Worm (Caenorhabditis elegans) whole organism, L1 larva: ENCODE results near the gene ZC239.5.

Experiments
- C34B4.2 ChIP-seq: sonication (generic microtip); optimal IDR thresholded peaks from 2 replicates; lab custom pipeline; 2017; ENCODE audit warnings: mild to moderate bottlenecking, missing genetic modification characterization, missing compliant biosample characterization
- Y116A8C.19 ChIP-seq: sonication (generic microtip); optimal IDR thresholded peaks from 2 replicates; lab custom pipeline; 2016; ENCODE audit warnings: missing compliant biosample characterization, missing genetic modification characterization, borderline replicate concordance
- aha-1 ChIP-seq: fragments of 150-350 bp; optimal IDR thresholded peaks from 2 replicates; lab custom pipeline; 2014; ENCODE audit warnings: missing biosample characterization, missing genetic modification characterization
- aly-2 ChIP-seq: fragments of 150-350 bp; optimal IDR thresholded peaks from 2 replicates; lab custom pipeline; 2014; ENCODE audit warnings: missing biosample characterization, missing genetic modification characterization
- ama-1 ChIP-seq: fragments of 150-350 bp; optimal IDR thresholded peaks from 2 replicates; lab custom pipeline; 2014
- blmp-1 ChIP-seq: fragments of 150-350 bp; optimal IDR thresholded peaks from 2 replicates; lab custom pipeline; 2014; ENCODE audit warnings: missing biosample characterization, missing genetic modification characterization
- ceh-63 ChIP-seq: fragments of 200-800 bp; sonication (Bioruptor generic); optimal IDR thresholded peaks from 2 replicates; lab custom pipeline; 2018; ENCODE audit warnings: mild to moderate bottlenecking, missing genetic modification characterization, missing compliant biosample characterization
- ceh-8 ChIP-seq: fragments of 200-800 bp; sonication (Bioruptor generic); optimal IDR thresholded peaks from 2 replicates; lab custom pipeline; 2018; ENCODE audit warnings: mild to moderate bottlenecking, missing genetic modification characterization, moderate library complexity, missing compliant biosample characterization
- ceh-88 ChIP-seq: fragments of 200-800 bp; sonication (Bioruptor generic); IDR thresholded peaks from 2 replicates; pipeline ENCODE4 v1.3.6; 2022; ENCODE audit warnings: missing genetic modification characterization, missing compliant biosample characterization
- ces-1 ChIP-seq: fragments of 150-350 bp; optimal IDR thresholded peaks from 2 replicates; lab custom pipeline; 2014; ENCODE audit warnings: missing biosample characterization, missing genetic modification reagents, missing genetic modification characterization
- dsc-1 ChIP-seq: sonication (generic microtip); optimal IDR thresholded peaks from 2 replicates; lab custom pipeline; 2016; ENCODE audit warnings: mild to moderate bottlenecking, missing genetic modification characterization, missing compliant biosample characterization
- efl-1 ChIP-seq, 4 experiments: fragments of 150-350 bp; optimal IDR thresholded peaks in 3 of 4; peaks in 1 of 4; 1 replicate in 1 of 4; 2 replicates in 3 of 4; lab custom pipeline; 2014; ENCODE audit warnings: missing biosample characterization in 2 of 4, missing genetic modification characterization in 2 of 4, missing genetic modification reagents in 2 of 4
- elt-3 ChIP-seq, 6 experiments: fragments of 150-350 bp in 1 of 6; sonication (generic microtip); optimal IDR thresholded peaks; 2 replicates each; lab custom pipeline; 2017 to 2018; ENCODE audit warnings: missing biosample characterization in 6 of 6, missing genetic modification characterization in 6 of 6, inconsistent platforms in 1 of 6
- grh-1 ChIP-seq: fragments of 200-800 bp; sonication (Bioruptor generic); IDR thresholded peaks from 2 replicates; pipeline ENCODE4 v1.3.6; 2022; ENCODE audit warnings: missing genetic modification reagents, missing genetic modification characterization, missing compliant biosample characterization
- hlh-17 ChIP-seq: fragments of 200-800 bp; sonication (Bioruptor generic); optimal IDR thresholded peaks from 2 replicates; lab custom pipeline; 2018; ENCODE audit warnings: missing genetic modification characterization, mild to moderate bottlenecking, missing compliant biosample characterization, moderate library complexity, borderline replicate concordance
- hlh-4 ChIP-seq: sonication (generic microtip); optimal IDR thresholded peaks from 2 replicates; lab custom pipeline; 2016; ENCODE audit warnings: mild to moderate bottlenecking, missing genetic modification characterization, missing compliant biosample characterization
- hpl-2 ChIP-seq: fragments of 150-350 bp; optimal IDR thresholded peaks from 2 replicates; lab custom pipeline; 2014; ENCODE audit warnings: missing biosample characterization, missing genetic modification reagents, missing genetic modification characterization
- irx-1 ChIP-seq: sonication (generic microtip); optimal IDR thresholded peaks from 2 replicates; lab custom pipeline; 2016; ENCODE audit warnings: missing genetic modification characterization, missing compliant biosample characterization
- lin-13 ChIP-seq: fragments of 150-350 bp; optimal IDR thresholded peaks from 2 replicates; lab custom pipeline; 2014; ENCODE audit warnings: missing biosample characterization, missing genetic modification reagents, missing genetic modification characterization
- lin-15B ChIP-seq: fragments of 150-350 bp; sonication (generic microtip); optimal IDR thresholded peaks from 3 replicates; lab custom pipeline; 2014; ENCODE audit warnings: missing biosample characterization, missing genetic modification characterization
- lir-3 ChIP-seq: sonication (generic microtip); optimal IDR thresholded peaks from 2 replicates; lab custom pipeline; 2016; ENCODE audit warnings: mild to moderate bottlenecking, missing genetic modification characterization, moderate library complexity, missing compliant biosample characterization; ENCODE audit not compliant: poor library complexity
- lsy-2 ChIP-seq, 2 experiments: fragments of 150-350 bp; optimal IDR thresholded peaks; 2 replicates each; lab custom pipeline; 2014; ENCODE audit warnings: missing biosample characterization in 2 of 2, missing genetic modification characterization in 2 of 2
- mdl-1 ChIP-seq, 2 experiments: fragments of 150-350 bp; optimal IDR thresholded peaks; 2 replicates each; lab custom pipeline; 2014 to 2017; ENCODE audit warnings: missing biosample characterization in 2 of 2, missing genetic modification characterization in 2 of 2, inconsistent platforms in 1 of 2
- mep-1 ChIP-seq: fragments of 150-350 bp; optimal IDR thresholded peaks from 2 replicates; lab custom pipeline; 2014; ENCODE audit warnings: missing biosample characterization, missing genetic modification characterization
- nhr-11 ChIP-seq: fragments of 150-350 bp; optimal IDR thresholded peaks from 2 replicates; lab custom pipeline; 2014; ENCODE audit warnings: missing biosample characterization, missing genetic modification characterization
- nhr-12 ChIP-seq: sonication (generic microtip); optimal IDR thresholded peaks from 2 replicates; lab custom pipeline; 2017; ENCODE audit warnings: missing biosample characterization, missing genetic modification characterization
- nhr-20 ChIP-seq: sonication (generic microtip); optimal IDR thresholded peaks from 2 replicates; lab custom pipeline; 2016; ENCODE audit warnings: mild to moderate bottlenecking, missing genetic modification characterization, missing compliant biosample characterization
- nhr-71 ChIP-seq: sonication (generic microtip); optimal IDR thresholded peaks from 2 replicates; lab custom pipeline; 2016; ENCODE audit warnings: mild to moderate bottlenecking, missing genetic modification characterization, moderate library complexity, missing compliant biosample characterization
- nhr-76 ChIP-seq: sonication (generic microtip); optimal IDR thresholded peaks from 2 replicates; lab custom pipeline; 2017; ENCODE audit warnings: missing biosample characterization, missing genetic modification characterization
- nhr-90 ChIP-seq: sonication (generic microtip); optimal IDR thresholded peaks from 2 replicates; lab custom pipeline; 2016; ENCODE audit warnings: mild to moderate bottlenecking, missing genetic modification characterization, missing compliant biosample characterization; ENCODE audit not compliant: poor library complexity
- pag-3 ChIP-seq: sonication (generic microtip); optimal IDR thresholded peaks from 2 replicates; lab custom pipeline; 2017; ENCODE audit warnings: missing genetic modification characterization, mild to moderate bottlenecking, missing compliant biosample characterization, antibody characterized with exemption, borderline replicate concordance; ENCODE audit not compliant: insufficient read depth
- pax-3 ChIP-seq: fragments of 200-800 bp; sonication (Bioruptor generic); optimal IDR thresholded peaks from 2 replicates; lab custom pipeline; 2018; ENCODE audit warnings: mild to moderate bottlenecking, missing genetic modification characterization, moderate library complexity, missing compliant biosample characterization
- skn-1 ChIP-seq: fragments of 150-350 bp; optimal IDR thresholded peaks from 2 replicates; lab custom pipeline; 2014; ENCODE audit warnings: missing biosample characterization, missing genetic modification characterization
- snpc-4 ChIP-seq: fragments of 150-350 bp; optimal IDR thresholded peaks from 2 replicates; lab custom pipeline; 2014; ENCODE audit warnings: missing biosample characterization, missing genetic modification characterization
- sox-4 ChIP-seq: sonication (generic microtip); optimal IDR thresholded peaks from 2 replicates; lab custom pipeline; 2016; ENCODE audit warnings: missing genetic modification characterization, missing compliant biosample characterization
- sup-37 ChIP-seq: fragments of 200-800 bp; sonication (Bioruptor generic); optimal IDR thresholded peaks from 2 replicates; lab custom pipeline; 2018; ENCODE audit warnings: mild to moderate bottlenecking, missing genetic modification characterization, missing compliant biosample characterization
- tbx-2 ChIP-seq: sonication (generic microtip); optimal IDR thresholded peaks from 2 replicates; lab custom pipeline; 2016; ENCODE audit warnings: missing genetic modification characterization, missing compliant biosample characterization
- unc-130 ChIP-seq: fragments of 150-350 bp; optimal IDR thresholded peaks from 2 replicates; lab custom pipeline; 2017; ENCODE audit warnings: missing biosample characterization, missing genetic modification characterization, inconsistent platforms
- unc-86 ChIP-seq: sonication (generic microtip); optimal IDR thresholded peaks from 2 replicates; lab custom pipeline; 2016; ENCODE audit warnings: missing genetic modification characterization, missing compliant biosample characterization
- zag-1 ChIP-seq: fragments of 150-350 bp; optimal IDR thresholded peaks from 2 replicates; lab custom pipeline; 2014; ENCODE audit warnings: missing biosample characterization, missing genetic modification characterization
- zip-4 ChIP-seq: fragments of 200-800 bp; sonication (Bioruptor generic); optimal IDR thresholded peaks from 2 replicates; lab custom pipeline; 2018; ENCODE audit warnings: mild to moderate bottlenecking, missing genetic modification characterization, moderate library complexity, missing compliant biosample characterization
- ztf-4 ChIP-seq: fragments of 150-350 bp; optimal IDR thresholded peaks from 2 replicates; lab custom pipeline; 2014; ENCODE audit warnings: missing biosample characterization, missing genetic modification characterization

Gene ZC239.5

DNA sequence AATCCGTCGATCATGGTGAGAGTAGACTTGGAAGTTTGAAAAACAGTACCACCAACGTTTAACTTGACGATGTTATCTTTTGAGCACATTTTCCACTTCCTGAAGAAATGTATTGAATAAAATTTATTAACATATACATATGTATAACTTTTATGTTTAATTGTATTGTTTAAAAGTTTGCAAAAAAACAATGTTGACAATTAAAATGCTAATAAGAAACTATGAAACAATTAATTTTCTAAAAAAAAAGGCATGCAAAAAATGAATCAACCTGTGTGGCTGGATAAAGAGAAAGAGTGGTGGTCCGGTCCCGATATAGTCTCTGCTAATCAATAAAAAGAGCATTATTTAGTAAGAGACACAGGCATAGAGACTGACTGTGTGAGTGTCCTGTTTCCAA is 24.3 kb downstream of the ZC239.5 start, which contains the start of gene C17F4.8:
Gene C17F4.8, minus strand, starts transcription at position 101 of the 400 bp plus-strand sequence.
- no peak for TF ChIP-seq skn-1 (tag; lab: Kevin White, UChicago)

DNA sequence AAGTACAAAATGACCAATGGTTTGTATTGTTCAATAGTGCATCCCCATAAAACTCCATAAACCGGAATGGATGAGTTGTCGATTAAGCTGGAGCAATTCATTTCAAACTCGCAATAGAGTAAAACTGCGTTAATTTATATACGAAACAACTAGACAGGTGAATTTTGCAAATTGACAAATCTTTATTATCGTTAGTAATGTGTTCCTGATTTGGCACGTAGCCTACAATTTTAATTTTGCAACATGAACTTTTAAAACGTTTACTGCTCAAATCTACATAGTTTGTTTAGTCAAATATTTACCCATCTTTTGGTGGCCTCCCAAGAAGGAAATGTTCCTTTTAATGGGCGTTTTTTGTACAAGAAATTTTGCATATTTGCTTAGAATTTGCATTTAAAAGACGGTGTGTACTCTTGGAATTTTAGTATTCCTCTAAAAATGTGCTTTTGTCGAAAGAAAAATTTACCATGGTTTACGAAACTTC is 26.6 kb downstream of the ZC239.5 start, which contains the start of the genes srz-67 and C17F4.11:
Gene srz-67, minus strand, starts transcription at position 101 of the 484 bp plus-strand sequence.
Gene C17F4.11, plus strand, starts transcription at position 434 of the 484 bp plus-strand sequence.
- TF ChIP-seq nhr-71 (no peak), nhr-12 (tag; lab: Kevin White, UChicago) (no peak), snpc-4 (tag; lab: Kevin White, UChicago) (no peak), efl-1 (optimal IDR thresholded peaks at IDR 0.05; lab: Kevin White, UChicago) (no peak), efl-1 (GFP tag; optimal IDR thresholded peaks at IDR 0.05 in 1 of 2; lab: Kevin White, UChicago) (peak in 1 of 2 experiments; percentile 65), zip-4 (GFP tag; lab: Kevin White, UChicago) (no peak)

- TF ChIP-seq blmp-1 (tag; lab: Kevin White, UChicago) (peak; percentile 87), unc-86 (tag; lab: Kevin White, UChicago) (no peak), hlh-4 (tag; lab: Kevin White, UChicago) (no peak), nhr-76 (tag; lab: Kevin White, UChicago) (no peak)
Measured at ce11 chrII:3240207-3240606, 29.7 kb downstream of the ZC239.5 start, which contains the start of gene C17F4.3. Gene C17F4.3, plus strand, starts transcription at chrII:3240507.

DNA sequence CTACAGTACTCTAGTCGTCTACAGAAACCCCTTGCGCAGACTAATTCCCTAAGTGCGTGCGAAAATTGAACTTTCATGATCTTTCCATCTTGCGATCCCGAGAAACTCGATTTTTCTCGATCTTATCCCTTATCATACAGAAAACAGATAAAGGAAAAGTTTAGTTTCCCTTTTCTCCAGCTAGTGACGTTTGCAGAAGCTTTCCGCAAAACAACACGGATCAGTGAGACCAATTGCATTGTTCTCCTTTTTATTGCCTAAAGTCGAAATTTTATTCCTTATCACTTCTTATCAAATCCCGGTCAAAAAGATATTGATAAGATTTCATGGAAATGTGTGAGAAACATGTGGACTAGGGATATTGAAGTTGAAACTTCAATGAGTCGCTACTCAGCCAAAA is 31.4 kb downstream of the ZC239.5 start:
- TF ChIP-seq mep-1 (tag; lab: Kevin White, UChicago) (no peak), elt-3 (tag; optimal IDR thresholded peaks at IDR 0.05; lab: Kevin White, UChicago) (peak in 2 of 6 experiments; percentile 50 to 77), lir-3 (no peak), ceh-63 (no peak), hpl-2 (GFP tag; lab: Kevin White, UChicago) (no peak), blmp-1 (tag; lab: Kevin White, UChicago) (peak; percentile 99), lin-15B (tag; lab: Kevin White, UChicago) (no peak), ceh-8 (GFP tag; lab: Kevin White, UChicago) (no peak), ceh-88 (GFP tag; lab: Robert Waterston, UW) (no peak), mdl-1 (tag; optimal IDR thresholded peaks at IDR 0.05; lab: Kevin White, UChicago) (no peak), pax-3 (no peak), C34B4.2 (tag; lab: Kevin White, UChicago) (no peak), lin-13 (GFP tag; lab: Kevin White, UChicago) (no peak), sup-37 (GFP tag; lab: Kevin White, UChicago) (no peak), lsy-2 (tag; optimal IDR thresholded peaks at IDR 0.05; lab: Kevin White, UChicago) (no peak), ztf-4 (tag; lab: Kevin White, UChicago) (no peak), ama-1 (lab: Kevin White, UChicago) (no peak)

DNA sequence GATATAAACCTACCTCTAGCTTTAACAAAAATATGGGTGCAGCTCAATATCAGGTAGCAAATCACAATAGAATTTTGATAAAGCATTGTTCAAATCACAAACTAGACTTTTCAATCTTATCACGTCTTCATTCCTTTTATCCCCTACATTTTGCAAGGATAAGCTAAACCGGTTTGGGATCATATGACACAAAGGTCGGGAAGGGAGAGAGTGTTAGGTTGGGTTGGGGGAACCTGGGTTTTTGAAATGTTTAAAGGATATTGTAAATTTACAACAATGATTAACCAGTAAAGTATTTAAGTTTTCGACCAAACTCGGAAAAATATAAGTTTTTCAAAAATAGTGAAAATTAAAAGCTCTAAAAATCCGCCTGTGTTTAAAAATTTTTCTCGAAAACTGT is 33.6 kb downstream of the ZC239.5 start, which contains the start of gene C17F4.12:
Gene C17F4.12, minus strand, starts transcription at position 101 of the 400 bp plus-strand sequence.
- peak in 1 of 6 experiments; percentile 9 for TF ChIP-seq elt-3 (tag; optimal IDR thresholded peaks at IDR 0.05; lab: Kevin White, UChicago)
- no peak for TF ChIP-seq aha-1 (tag; lab: Kevin White, UChicago)
- no peak for TF ChIP-seq hlh-17
- no peak for TF ChIP-seq ces-1 (GFP tag; lab: Kevin White, UChicago)
- TF ChIP-seq nhr-20 (tag; lab: Kevin White, UChicago), result no peak
- no peak for TF ChIP-seq aly-2 (tag; lab: Kevin White, UChicago)
- peak; percentile 85 for TF ChIP-seq blmp-1 (tag; lab: Kevin White, UChicago)
- TF ChIP-seq, all 84 proteins: peak for 2

ce11 chrII:3244758-3245157 is 34.3 kb downstream of the ZC239.5 start:
- TF ChIP-seq nhr-71 (no peak), irx-1 (tag; lab: Kevin White, UChicago) (no peak), zag-1 (tag; lab: Kevin White, UChicago) (no peak), Y116A8C.19 (tag; lab: Kevin White, UChicago) (no peak), nhr-11 (tag; lab: Kevin White, UChicago) (no peak), grh-1 (GFP tag; lab: Robert Waterston, UW) (no peak), nhr-90 (tag; lab: Kevin White, UChicago) (no peak), unc-130 (no peak), unc-86 (tag; lab: Kevin White, UChicago) (no peak), dsc-1 (no peak), nhr-12 (tag; lab: Kevin White, UChicago) (no peak), sox-4 (tag; lab: Kevin White, UChicago) (no peak), tbx-2 (tag; lab: Kevin White, UChicago) (no peak), pag-3 (tag; lab: Kevin White, UChicago) (no peak), hpl-2 (GFP tag; lab: Kevin White, UChicago) (no peak), aly-2 (tag; lab: Kevin White, UChicago) (no peak)
